Worm (Caenorhabditis elegans) whole organism, L4 larva: ENCODE data around the gene unc-64.

Experiments
- F10B5.3 ChIP-seq: sonication (generic microtip); optimal IDR thresholded peaks from 2 replicates; lab custom pipeline; 2016; ENCODE audit warnings: mild to moderate bottlenecking, missing genetic modification characterization, missing compliant biosample characterization
- R02D3.7 ChIP-seq: fragments of 150-350 bp; sonication (generic microtip); optimal IDR thresholded peaks from 3 replicates; lab custom pipeline; 2014; ENCODE audit warnings: missing biosample characterization, missing genetic modification characterization
- T20F7.1 ChIP-seq: fragments of 200-800 bp; sonication (Bioruptor generic); optimal IDR thresholded peaks from 2 replicates; lab custom pipeline; 2018; ENCODE audit warnings: mild to moderate bottlenecking, missing genetic modification characterization, missing compliant biosample characterization
- T26A8.4 ChIP-seq: fragments of 200-800 bp; sonication (Bioruptor generic); IDR thresholded peaks from 2 replicates; pipeline ENCODE4 v1.3.6; 2022; ENCODE audit warnings: missing genetic modification characterization, missing compliant biosample characterization
- Y48G9A.11 ChIP-seq: fragments of 200-800 bp; sonication (Bioruptor generic); IDR thresholded peaks from 2 replicates; pipeline ENCODE4 v1.3.6; 2022; ENCODE audit warnings: missing genetic modification reagents, missing genetic modification characterization, missing compliant biosample characterization
- Y75B8A.6 ChIP-seq: fragments of 200-800 bp; sonication (Bioruptor generic); IDR thresholded peaks from 2 replicates; pipeline ENCODE4 v1.3.6; 2022; ENCODE audit warnings: missing genetic modification reagents, missing genetic modification characterization, missing compliant biosample characterization
- ZK337.2 ChIP-seq: fragments of 200-800 bp; sonication (Bioruptor generic); IDR thresholded peaks from 2 replicates; pipeline ENCODE4 v1.3.6; 2022; ENCODE audit warnings: missing genetic modification reagents, missing genetic modification characterization, missing compliant biosample characterization
- ZK546.5 ChIP-seq, 2 experiments: sonication (generic microtip); optimal IDR thresholded peaks; 2 replicates each; lab custom pipeline; 2017; ENCODE audit warnings: missing biosample characterization in 2 of 2, missing genetic modification characterization in 2 of 2
- aha-1 ChIP-seq: fragments of 150-350 bp; peaks from one replicate; lab custom pipeline; 2014; ENCODE audit warnings: missing biosample characterization, missing genetic modification characterization
- aly-2 ChIP-seq: sonication (generic microtip); optimal IDR thresholded peaks from 2 replicates; lab custom pipeline; 2018; ENCODE audit warnings: missing biosample characterization, missing genetic modification characterization
- attf-4 ChIP-seq: sonication (generic microtip); optimal IDR thresholded peaks from 3 replicates; lab custom pipeline; 2017; ENCODE audit warnings: missing biosample characterization, missing genetic modification characterization
- ceh-44 ChIP-seq: fragments of 200-800 bp; sonication (Bioruptor generic); IDR thresholded peaks from 2 replicates; pipeline ENCODE4 v1.3.6; 2022; ENCODE audit warnings: missing genetic modification reagents, missing genetic modification characterization, missing compliant biosample characterization
- ces-1 ChIP-seq: fragments of 150-350 bp; sonication (generic microtip); optimal IDR thresholded peaks from 4 replicates; lab custom pipeline; 2014; ENCODE audit warnings: missing biosample characterization, missing genetic modification reagents, missing genetic modification characterization
- cey-2 ChIP-seq: sonication (generic microtip); optimal IDR thresholded peaks from 3 replicates; lab custom pipeline; 2017; ENCODE audit warnings: missing genetic modification characterization, mild to moderate bottlenecking, missing compliant biosample characterization, antibody characterized with exemption, borderline replicate concordance; ENCODE audit not compliant: insufficient read depth
- ctbp-1 ChIP-seq: fragments of 200-800 bp; sonication (Bioruptor generic); IDR thresholded peaks from 2 replicates; pipeline ENCODE4 v1.3.6; 2022; ENCODE audit warnings: missing genetic modification reagents, missing genetic modification characterization, missing compliant biosample characterization
- daf-12 ChIP-seq: fragments of 150-350 bp; optimal IDR thresholded peaks from 2 replicates; lab custom pipeline; 2014; ENCODE audit warnings: missing biosample characterization, missing genetic modification reagents, missing genetic modification characterization
- daf-16 ChIP-seq, 3 experiments: sonication (generic microtip); optimal IDR thresholded peaks; 2 replicates each; lab custom pipeline; 2016 to 2017; ENCODE audit warnings: missing genetic modification characterization in 3 of 3, missing genetic modification reagents in 3 of 3, mild to moderate bottlenecking in 2 of 3, missing compliant biosample characterization in 2 of 3, missing biosample characterization in 1 of 3, moderate library complexity in 1 of 3
- daf-19 ChIP-seq: fragments of 200-800 bp; sonication (Bioruptor generic); conservative IDR thresholded peaks from 2 replicates; pipeline ENCODE4 v1.3.6; 2022; ENCODE audit warnings: missing genetic modification characterization, missing compliant biosample characterization
- dpl-1 ChIP-seq: fragments of 150-350 bp; optimal IDR thresholded peaks from 2 replicates; lab custom pipeline; 2014; ENCODE audit warnings: missing biosample characterization, missing genetic modification reagents, missing genetic modification characterization
- duxl-1 ChIP-seq: sonication (generic microtip); optimal IDR thresholded peaks from 2 replicates; lab custom pipeline; 2016; ENCODE audit warnings: mild to moderate bottlenecking, missing genetic modification characterization, moderate library complexity, missing compliant biosample characterization; ENCODE audit not compliant: poor library complexity
- dve-1 ChIP-seq: sonication (generic microtip); optimal IDR thresholded peaks from 2 replicates; lab custom pipeline; 2017; ENCODE audit warnings: antibody characterized with exemption, mild to moderate bottlenecking, missing genetic modification characterization, missing compliant biosample characterization; ENCODE audit not compliant: insufficient read depth
- egl-27 ChIP-seq: sonication (generic microtip); optimal IDR thresholded peaks from 3 replicates; lab custom pipeline; 2017; ENCODE audit warnings: missing biosample characterization, missing genetic modification reagents, missing genetic modification characterization
- egl-43 ChIP-seq: fragments of 200-800 bp; sonication (Bioruptor generic); IDR thresholded peaks from 2 replicates; pipeline ENCODE4 v1.3.6; 2022; ENCODE audit warnings: missing genetic modification reagents, missing genetic modification characterization, missing compliant biosample characterization
- fkh-10 ChIP-seq: fragments of 150-350 bp; optimal IDR thresholded peaks from 2 replicates; lab custom pipeline; 2014; ENCODE audit warnings: missing biosample characterization, missing genetic modification reagents, missing genetic modification characterization
- hlh-30 ChIP-seq: sonication (generic microtip); optimal IDR thresholded peaks from 2 replicates; lab custom pipeline; 2017; ENCODE audit warnings: antibody characterized with exemption, mild to moderate bottlenecking, missing genetic modification characterization, missing compliant biosample characterization; ENCODE audit not compliant: insufficient read depth
- hmg-1.1 ChIP-seq: fragments of 200-800 bp; sonication (Bioruptor generic); IDR thresholded peaks from 2 replicates; pipeline ENCODE4 v1.3.6; 2022; ENCODE audit warnings: missing genetic modification reagents, missing genetic modification characterization, missing compliant biosample characterization
- jun-1 ChIP-seq: fragments of 150-350 bp; optimal IDR thresholded peaks from 2 replicates; lab custom pipeline; 2014; ENCODE audit warnings: missing biosample characterization, missing genetic modification reagents, missing genetic modification characterization
- lim-7 ChIP-seq: fragments of 200-800 bp; sonication (Bioruptor generic); IDR thresholded peaks from 2 replicates; pipeline ENCODE4 v1.3.6; 2022; ENCODE audit warnings: missing genetic modification characterization, missing compliant biosample characterization
- lin-1 ChIP-seq: fragments of 200-800 bp; sonication (Bioruptor generic); IDR thresholded peaks from 2 replicates; pipeline ENCODE4 v1.3.6; 2022; ENCODE audit warnings: missing genetic modification reagents, missing genetic modification characterization, missing compliant biosample characterization
- lin-15B ChIP-seq: fragments of 150-350 bp; sonication (generic microtip); optimal IDR thresholded peaks from 3 replicates; lab custom pipeline; 2014; ENCODE audit warnings: missing biosample characterization, missing genetic modification characterization
- lin-39 ChIP-seq: fragments of 150-350 bp; optimal IDR thresholded peaks from 2 replicates; lab custom pipeline; 2014; ENCODE audit warnings: missing biosample characterization, missing genetic modification reagents, missing genetic modification characterization
- lsy-2 ChIP-seq, 2 experiments: fragments of 150-350 bp in 1 of 2; sonication (generic microtip) in 1 of 2; optimal IDR thresholded peaks; 2 replicates each; lab custom pipeline; 2014 to 2017; ENCODE audit warnings: missing biosample characterization in 2 of 2, missing genetic modification characterization in 2 of 2
- mes-2 ChIP-seq: sonication (generic microtip); optimal IDR thresholded peaks from 2 replicates; lab custom pipeline; 2016; ENCODE audit warnings: missing genotype, mild to moderate bottlenecking, missing genetic modification characterization, missing compliant biosample characterization; ENCODE audit not compliant: poor library complexity, severe bottlenecking
- nhr-102 ChIP-seq: sonication (generic microtip); optimal IDR thresholded peaks from 2 replicates; lab custom pipeline; 2016; ENCODE audit warnings: mild to moderate bottlenecking, missing genetic modification characterization, moderate library complexity, missing compliant biosample characterization
- nhr-11 ChIP-seq: fragments of 150-350 bp; optimal IDR thresholded peaks from 2 replicates; lab custom pipeline; 2014; ENCODE audit warnings: missing biosample characterization, missing genetic modification characterization
- nhr-28 ChIP-seq: fragments of 150-350 bp; optimal IDR thresholded peaks from 2 replicates; lab custom pipeline; 2014; ENCODE audit warnings: missing biosample characterization, missing genetic modification characterization
- nhr-48 ChIP-seq: sonication (generic microtip); optimal IDR thresholded peaks from 2 replicates; lab custom pipeline; 2016; ENCODE audit warnings: mild to moderate bottlenecking, missing genetic modification characterization, missing compliant biosample characterization
- nhr-6 ChIP-seq: fragments of 150-350 bp; optimal IDR thresholded peaks from 2 replicates; lab custom pipeline; 2014; ENCODE audit warnings: missing biosample characterization, missing genetic modification characterization
- nhr-76 ChIP-seq: fragments of 150-350 bp; optimal IDR thresholded peaks from 2 replicates; lab custom pipeline; 2014; ENCODE audit warnings: missing biosample characterization, missing genetic modification characterization
- pha-4 ChIP-seq, 2 experiments: fragments of 150-350 bp in 1 of 2; fragments of 200-800 bp in 1 of 2; sonication (Bioruptor generic) in 1 of 2; IDR thresholded peaks in 1 of 2; optimal IDR thresholded peaks in 1 of 2; 2 replicates each; pipeline versions ENCODE4 v1.3.6 to Lab custom; 2014 to 2022; ENCODE audit warnings: missing genetic modification characterization in 2 of 2, missing genetic modification reagents in 2 of 2, missing biosample characterization in 1 of 2, missing compliant biosample characterization in 1 of 2
- rbr-2 ChIP-seq: sonication (generic microtip); optimal IDR thresholded peaks from 2 replicates; lab custom pipeline; 2016; ENCODE audit warnings: missing genotype, missing genetic modification characterization, missing compliant biosample characterization
- saeg-2 ChIP-seq: fragments of 200-800 bp; sonication (Bioruptor generic); IDR thresholded peaks from 2 replicates; pipeline ENCODE4 v1.3.6; 2022; ENCODE audit warnings: missing genetic modification reagents, missing genetic modification characterization, missing compliant biosample characterization
- set-16 ChIP-seq: fragments of 200-800 bp; sonication (Bioruptor generic); IDR thresholded peaks from 2 replicates; pipeline ENCODE4 v1.3.6; 2022; ENCODE audit warnings: missing genetic modification reagents, missing genetic modification characterization, missing compliant biosample characterization
- snpc-4 ChIP-seq: fragments of 150-350 bp; optimal IDR thresholded peaks from 2 replicates; lab custom pipeline; 2014; ENCODE audit warnings: missing biosample characterization, missing genetic modification characterization
- spr-3 ChIP-seq: fragments of 200-800 bp; sonication (Bioruptor generic); optimal IDR thresholded peaks from 2 replicates; lab custom pipeline; 2018; ENCODE audit warnings: mild to moderate bottlenecking, missing genetic modification characterization, missing compliant biosample characterization
- vab-7 ChIP-seq: fragments of 200-800 bp; sonication (Bioruptor generic); IDR thresholded peaks from 2 replicates; pipeline ENCODE4 v1.3.6; 2022; ENCODE audit warnings: missing genetic modification reagents, missing genetic modification characterization, missing compliant biosample characterization
- zag-1 ChIP-seq: fragments of 150-350 bp; optimal IDR thresholded peaks from 2 replicates; lab custom pipeline; 2014; ENCODE audit warnings: missing biosample characterization, missing genetic modification characterization
- zfp-3 ChIP-seq: fragments of 200-800 bp; sonication (Bioruptor generic); conservative IDR thresholded peaks from 2 replicates; pipeline ENCODE4 v1.3.6; 2022; ENCODE audit warnings: missing genetic modification reagents, missing genetic modification characterization, missing compliant biosample characterization

The unc-64 gene

ce11 chrIII:13256438-13256928 lies 20.6 kb upstream of the unc-64 start, which contains the start of gene F56A8.3 (continued):
- TF ChIP-seq R02D3.7 (tag; lab: Kevin White, UChicago): peak; percentile 86
- 0 out of 2 replicates have a peak, but pooled peaks have one; percentile 31 for TF ChIP-seq ctbp-1 (GFP tag; lab: Robert Waterston, UW)
- peak; percentile 98 for TF ChIP-seq dpl-1 (GFP tag; lab: Kevin White, UChicago)
- TF ChIP-seq dve-1 (tag; lab: Kevin White, UChicago): peak; percentile 75
- TF ChIP-seq nhr-102 (tag; lab: Kevin White, UChicago): no peak
- peak; percentile 80 for TF ChIP-seq nhr-6
- 0 out of 2 replicates have a peak, but pooled peaks have one; percentile 10 for TF ChIP-seq zfp-3 (GFP tag; lab: Robert Waterston, UW)
- peak; percentile 16; the same call in 1 of the 2 replicates for TF ChIP-seq T26A8.4
- peak; percentile 4 for TF ChIP-seq jun-1 (tag; lab: Kevin White, UChicago)
- no peak for TF ChIP-seq daf-19
- peak; percentile 12 for TF ChIP-seq rbr-2
- TF ChIP-seq mes-2 (tag; lab: Kevin White, UChicago): peak; percentile 85
- TF ChIP-seq hlh-30 (tag; lab: Kevin White, UChicago): peak; percentile 53
- peak; percentile 8; the same call in 1 of the 2 replicates for TF ChIP-seq pha-4 (GFP tag; IDR thresholded peaks at IDR 0.05; lab: Robert Waterston, UW)
- no peak for TF ChIP-seq pha-4 (tag; optimal IDR thresholded peaks at IDR 0.05; lab: Kevin White, UChicago)
- no peak for TF ChIP-seq lin-15B (tag; lab: Kevin White, UChicago)
- no peak for TF ChIP-seq daf-16 (GFP tag; optimal IDR thresholded peaks at IDR 0.05; lab: Kevin White, UChicago)
- TF ChIP-seq daf-16 (tag; optimal IDR thresholded peaks at IDR 0.05; lab: Kevin White, UChicago): peak; percentile 21
- TF ChIP-seq nhr-28: peak; percentile 38

ce11 chrIII:13258163-13258562 lies 18.9 kb upstream of the unc-64 start:
- TF ChIP-seq mes-2 (tag; lab: Kevin White, UChicago) (no peak), lin-39 (tag; lab: Kevin White, UChicago) (no peak), T20F7.1 (no peak), nhr-76 (tag; lab: Kevin White, UChicago) (no peak), ZK337.2 (GFP tag; lab: Robert Waterston, UW) (no peak), lin-1 (GFP tag; lab: Robert Waterston, UW) (no peak), hmg-1.1 (GFP tag; lab: Robert Waterston, UW) (0 out of 2 replicates have a peak, but pooled peaks have one; percentile 9), set-16 (GFP tag; lab: Robert Waterston, UW) (no peak), Y75B8A.6 (GFP tag; lab: Robert Waterston, UW) (no peak), lsy-2 (tag; optimal IDR thresholded peaks at IDR 0.05; lab: Kevin White, UChicago) (peak in 1 of 2 experiments; percentile 48), nhr-11 (tag; lab: Kevin White, UChicago) (no peak), saeg-2 (GFP tag; lab: Robert Waterston, UW) (no peak), ZK546.5 (tag; optimal IDR thresholded peaks at IDR 0.05; lab: Kevin White, UChicago) (no peak), nhr-6 (no peak), nhr-48 (tag; lab: Kevin White, UChicago) (no peak), snpc-4 (tag; lab: Kevin White, UChicago) (no peak), zag-1 (no peak), daf-12 (tag; lab: Kevin White, UChicago) (no peak), egl-43 (GFP tag; lab: Robert Waterston, UW) (no peak), vab-7 (GFP tag; lab: Robert Waterston, UW) (no peak), attf-4 (tag; lab: Kevin White, UChicago) (no peak), F10B5.3 (tag; lab: Kevin White, UChicago) (no peak), spr-3 (no peak), fkh-10 (peak; percentile 24), T26A8.4 (no peak), ceh-44 (GFP tag; lab: Robert Waterston, UW) (no peak), lim-7 (GFP tag; lab: Robert Waterston, UW) (no peak), hlh-30 (tag; lab: Kevin White, UChicago) (peak; percentile 20), aly-2 (tag; lab: Kevin White, UChicago) (no peak), cey-2 (tag; lab: Kevin White, UChicago) (no peak), aha-1 (tag; lab: Kevin White, UChicago) (no peak), egl-27 (no peak), Y48G9A.11 (GFP tag; lab: Robert Waterston, UW) (no peak), duxl-1 (no peak), ces-1 (GFP tag; lab: Kevin White, UChicago) (no peak)
